Fruit fly (Drosophila melanogaster): Measurements from ENCODE around the gene Nup205.

DNA sequence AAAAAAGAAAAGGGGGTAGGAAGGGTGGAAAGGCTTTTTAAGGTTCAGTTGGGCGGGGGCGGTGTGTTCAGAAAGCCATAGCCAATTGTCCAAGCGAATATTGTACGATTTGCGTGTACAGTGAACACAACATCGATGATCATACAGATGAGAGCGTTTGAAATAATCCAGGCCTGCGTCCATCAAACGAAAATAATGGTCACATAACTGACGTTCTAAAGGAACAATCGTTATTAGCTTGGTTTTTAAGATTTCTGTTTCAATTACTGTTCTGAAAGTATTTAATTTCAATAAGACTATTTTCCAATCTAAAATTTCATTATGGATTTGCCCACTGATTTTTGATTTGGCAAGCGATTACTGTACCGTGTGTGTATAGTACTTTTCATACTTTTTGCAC, 26.8 kb upstream of the Nup205 start:
- TF ChIP-seq Smox (GFP tag; optimal IDR thresholded peaks at IDR 0.05) (no peak), CG6854 (GFP tag; optimal IDR thresholded peaks at IDR 0.05) (no peak)

All from whole organism, prepupa.